Fruit fly (Drosophila melanogaster) whole organism, wandering third instar larva: ENCODE results near the gene CG2898.

ENCODE experiments used
- Abd-B ChIP-seq: fragments of >200 bp; optimal IDR thresholded peaks from 2 replicates; lab custom pipeline; 2017; ENCODE audit warnings: missing biosample characterization, missing genetic modification characterization
- CG32264 ChIP-seq: fragments of 200-800 bp; sonication (Bioruptor generic); optimal IDR thresholded peaks from 2 replicates; lab custom pipeline; 2016; ENCODE audit warnings: missing biosample characterization, missing genetic modification characterization
- CG9705 ChIP-seq: fragments of 200-800 bp; sonication (Bioruptor generic); optimal IDR thresholded peaks from 2 replicates; lab custom pipeline; 2018; ENCODE audit warnings: missing biosample characterization, mild to moderate bottlenecking, missing genetic modification characterization
- Dfd ChIP-seq: fragments of >200 bp; optimal IDR thresholded peaks from 2 replicates; lab custom pipeline; 2017; ENCODE audit warnings: missing biosample characterization, missing genetic modification characterization
- Dif ChIP-seq: fragments of 200-275, 200-300 bp; sonication (Bioruptor generic); optimal IDR thresholded peaks from 2 replicates; lab custom pipeline; 2018; ENCODE audit warnings: missing biosample characterization, missing genetic modification characterization; ENCODE audit not compliant: partially characterized antibody
- HLH106 ChIP-seq: fragments of 200-800 bp; optimal IDR thresholded peaks from 3 replicates; lab custom pipeline; 2019; ENCODE audit warnings: missing biosample characterization, mild to moderate bottlenecking, missing genetic modification characterization, moderate library complexity
- Hr78 ChIP-seq: fragments of >200 bp; optimal IDR thresholded peaks from 2 replicates; lab custom pipeline; 2017; ENCODE audit warnings: missing biosample characterization, missing genetic modification characterization
- Jra ChIP-seq: sonication (Bioruptor generic); optimal IDR thresholded peaks from 2 replicates; lab custom pipeline; 2016; ENCODE audit warnings: missing biosample characterization, missing genetic modification characterization
- Mio ChIP-seq: sonication (Bioruptor generic); optimal IDR thresholded peaks from 2 replicates; lab custom pipeline; 2016; ENCODE audit warnings: missing biosample characterization, missing genetic modification characterization
- Myc ChIP-seq: fragments of >200 bp; optimal IDR thresholded peaks from 2 replicates; lab custom pipeline; 2017
- OdsH ChIP-seq: fragments of 200-800 bp; sonication (Bioruptor generic); optimal IDR thresholded peaks from 2 replicates; lab custom pipeline; 2016; ENCODE audit warnings: missing biosample characterization, mild to moderate bottlenecking, missing genetic modification characterization
- Rel ChIP-seq, 2 experiments: fragments of 200-800 bp; sonication (Bioruptor generic) in 1 of 2; optimal IDR thresholded peaks; 2 replicates in 1 of 2; 3 replicates in 1 of 2; lab custom pipeline; 2016 to 2019; ENCODE audit warnings: mild to moderate bottlenecking in 2 of 2, missing biosample characterization in 2 of 2, missing genetic modification characterization in 2 of 2, moderate library complexity in 1 of 2
- Sp1 ChIP-seq: fragments of 200-800 bp; sonication (Bioruptor generic); optimal IDR thresholded peaks from 3 replicates; lab custom pipeline; 2019; ENCODE audit warnings: missing biosample characterization, mild to moderate bottlenecking, missing genetic modification characterization, moderate library complexity
- Vsx2 ChIP-seq: fragments of 200-300, 225-300 bp; sonication (Bioruptor generic); optimal IDR thresholded peaks from 2 replicates; lab custom pipeline; 2018; ENCODE audit warnings: missing biosample characterization, missing genetic modification characterization; ENCODE audit not compliant: partially characterized antibody
- br ChIP-seq: fragments of 200-800 bp; sonication (Bioruptor generic); optimal IDR thresholded peaks from 2 replicates; lab custom pipeline; 2016; ENCODE audit warnings: missing biosample characterization, missing genetic modification characterization
- brk ChIP-seq: fragments of 200-800 bp; sonication (Bioruptor generic); optimal IDR thresholded peaks from 2 replicates; lab custom pipeline; 2016; ENCODE audit warnings: missing biosample characterization, mild to moderate bottlenecking, missing genetic modification characterization
- dl ChIP-seq, 2 experiments: fragments of 175-275, 200-275 bp in 1 of 2; fragments of 200-275 bp in 1 of 2; sonication (Bioruptor generic); optimal IDR thresholded peaks; lab custom pipeline; 2018; ENCODE audit warnings: mild to moderate bottlenecking in 2 of 2, missing biosample characterization in 2 of 2, missing genetic modification characterization in 2 of 2, moderate library complexity in 2 of 2; ENCODE audit not compliant: partially characterized antibody in 2 of 2, insufficient read depth in 1 of 2
- dmrt93B ChIP-seq: fragments of 200-800 bp; sonication (Bioruptor generic); optimal IDR thresholded peaks from 2 replicates; lab custom pipeline; 2018; ENCODE audit warnings: missing biosample characterization, mild to moderate bottlenecking, missing genetic modification characterization
- dsf ChIP-seq: sonication (Bioruptor generic); optimal IDR thresholded peaks from 2 replicates; lab custom pipeline; 2016; ENCODE audit warnings: missing biosample characterization, missing genetic modification characterization, borderline replicate concordance
- ey ChIP-seq: fragments of 200-800 bp; sonication (Bioruptor generic); optimal IDR thresholded peaks from 2 replicates; lab custom pipeline; 2016; ENCODE audit warnings: missing biosample characterization, missing genetic modification characterization
- foxo ChIP-seq, 2 experiments: fragments of 200-800 bp; sonication (Bioruptor generic); optimal IDR thresholded peaks; 2 replicates in 1 of 2; 3 replicates in 1 of 2; lab custom pipeline; 2016 to 2017; ENCODE audit warnings: missing biosample characterization in 2 of 2, missing genetic modification characterization in 2 of 2
- fru ChIP-seq: fragments of 200-800 bp; sonication (Bioruptor generic); optimal IDR thresholded peaks from 3 replicates; lab custom pipeline; 2016; ENCODE audit warnings: missing biosample characterization, mild to moderate bottlenecking, missing genetic modification characterization
- h ChIP-seq: fragments of 200-800 bp; sonication (Bioruptor generic); optimal IDR thresholded peaks from 3 replicates; lab custom pipeline; 2016; ENCODE audit warnings: missing biosample characterization, mild to moderate bottlenecking, missing genetic modification characterization
- jim ChIP-seq: fragments of 175-275, 200-325 bp; sonication (Bioruptor generic); optimal IDR thresholded peaks from 2 replicates; lab custom pipeline; 2016; ENCODE audit warnings: missing biosample characterization, mild to moderate bottlenecking, missing genetic modification characterization
- lola ChIP-seq: fragments of >200 bp; optimal IDR thresholded peaks from 2 replicates; lab custom pipeline; 2017; ENCODE audit warnings: missing biosample characterization, missing genetic modification characterization
- pan ChIP-seq: fragments of >200 bp; optimal IDR thresholded peaks from 2 replicates; lab custom pipeline; 2017
- psq ChIP-seq: fragments of 200-800 bp; sonication (Bioruptor generic); optimal IDR thresholded peaks from 3 replicates; lab custom pipeline; 2017; ENCODE audit warnings: missing biosample characterization, mild to moderate bottlenecking, missing genetic modification characterization, moderate library complexity
- rgr ChIP-seq: fragments of 200-800 bp; sonication (Bioruptor generic); optimal IDR thresholded peaks from 3 replicates; lab custom pipeline; 2016; ENCODE audit warnings: missing biosample characterization, mild to moderate bottlenecking, missing genetic modification characterization
- sage ChIP-seq: fragments of 200-800 bp; sonication (Bioruptor generic); optimal IDR thresholded peaks from 2 replicates; lab custom pipeline; 2016; ENCODE audit warnings: missing biosample characterization, mild to moderate bottlenecking, missing genetic modification characterization
- sv ChIP-seq: fragments of 200-800 bp; sonication (Bioruptor generic); optimal IDR thresholded peaks from 3 replicates; lab custom pipeline; 2016; ENCODE audit warnings: missing biosample characterization, missing genetic modification characterization
- tai ChIP-seq: sonication (Bioruptor generic); optimal IDR thresholded peaks from 2 replicates; lab custom pipeline; 2016; ENCODE audit warnings: missing biosample characterization, missing genetic modification characterization
- usp ChIP-seq: fragments of >200 bp; optimal IDR thresholded peaks from 2 replicates; lab custom pipeline; 2017; ENCODE audit warnings: missing biosample characterization, missing genetic modification characterization
- woc ChIP-seq: sonication (Bioruptor generic); optimal IDR thresholded peaks from 2 replicates; lab custom pipeline; 2016; ENCODE audit warnings: missing biosample characterization, mild to moderate bottlenecking, missing genetic modification characterization

Gene CG2898

DNA sequence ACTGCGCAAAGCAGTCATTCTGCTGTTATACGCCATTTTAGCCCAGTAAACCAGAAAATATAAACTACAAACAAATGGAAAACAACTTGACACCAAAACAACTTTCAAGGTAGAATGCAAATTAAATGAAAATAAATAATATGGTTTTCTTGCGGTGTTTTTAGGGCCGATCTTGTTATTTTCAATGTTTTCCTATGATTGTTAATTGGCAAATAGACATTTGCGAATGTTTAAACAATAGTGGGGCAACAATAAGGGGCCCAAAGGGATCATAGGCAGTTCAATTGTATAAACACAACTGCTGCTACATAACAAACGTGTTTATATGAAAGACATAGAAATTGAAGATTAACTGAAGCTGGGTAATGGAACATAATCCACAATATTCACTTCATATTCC is 21.7 kb downstream of the CG2898 start:
- no peak for TF ChIP-seq brk (GFP tag; lab: Kevin White, UChicago)
- no peak for TF ChIP-seq pan (lab: Kevin White, UChicago)
- no peak for TF ChIP-seq CG9705 (GFP tag; lab: Kevin White, UChicago)
- TF ChIP-seq Vsx2 (GFP tag; lab: Kevin White, UChicago) = no peak
- TF ChIP-seq sv (GFP tag; lab: Kevin White, UChicago) = no peak
- TF ChIP-seq Dfd (GFP tag; lab: Kevin White, UChicago) = no peak
- no peak for TF ChIP-seq jim (GFP tag; lab: Kevin White, UChicago)

DNA sequence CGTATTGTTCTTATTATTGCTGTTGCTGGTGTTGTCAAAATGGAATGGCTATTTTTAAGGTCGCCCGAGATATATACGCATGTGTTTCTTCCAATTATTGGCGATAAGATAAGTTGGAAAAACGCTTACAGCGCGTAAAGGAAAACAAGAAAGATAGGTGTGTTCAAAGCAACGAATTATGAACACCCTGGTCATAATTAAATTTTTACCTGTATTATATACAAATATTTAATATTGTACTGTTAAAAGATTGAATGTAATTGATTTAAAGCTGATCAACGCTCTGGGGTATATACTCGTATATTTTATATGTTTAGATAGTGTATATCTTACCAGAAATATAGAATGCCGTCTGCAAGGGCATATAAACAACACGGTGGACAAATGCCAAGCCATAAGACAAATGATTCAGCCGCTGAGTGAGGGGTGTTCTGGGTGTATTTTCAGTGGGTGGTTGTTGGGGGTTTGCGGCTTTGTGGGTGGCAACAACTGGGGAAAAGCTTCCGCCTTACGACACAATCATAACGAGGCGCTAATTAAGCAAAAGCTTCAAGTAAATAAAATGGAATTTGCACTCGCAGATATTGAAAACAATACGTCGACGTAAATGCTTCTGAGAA is 22.4 kb downstream of the CG2898 start:
- TF ChIP-seq Dif (no peak), rgr (peak; percentile 24), usp (GFP tag; lab: Kevin White, UChicago) (no peak), HLH106 (peak; percentile 37), Mio (GFP tag; lab: Kevin White, UChicago) (no peak), dsf (no peak), CG32264 (no peak), foxo (GFP tag; optimal IDR thresholded peaks at IDR 0.05; lab: Kevin White, UChicago) (peak in 1 of 2 experiments; percentile 22), Hr78 (GFP tag; lab: Kevin White, UChicago) (no peak), sage (GFP tag; lab: Kevin White, UChicago) (no peak), fru (GFP tag; lab: Kevin White, UChicago) (peak; percentile 30), Sp1 (peak; percentile 27), Rel (GFP tag; optimal IDR thresholded peaks at IDR 0.05; lab: Kevin White, UChicago) (no peak), Rel (tag; optimal IDR thresholded peaks at IDR 0.05; lab: Kevin White, UChicago) (no peak), sv (GFP tag; lab: Kevin White, UChicago) (no peak), lola (GFP tag; lab: Kevin White, UChicago) (no peak), woc (GFP tag; lab: Kevin White, UChicago) (no peak), Myc (lab: Kevin White, UChicago) (no peak), OdsH (GFP tag; lab: Kevin White, UChicago) (peak; percentile 5), h (GFP tag; lab: Kevin White, UChicago) (peak; percentile 15), Dfd (GFP tag; lab: Kevin White, UChicago) (no peak), Vsx2 (GFP tag; lab: Kevin White, UChicago) (no peak), Abd-B (no peak), br (GFP tag; lab: Kevin White, UChicago) (no peak), Jra (GFP tag; lab: Kevin White, UChicago) (no peak), psq (GFP tag; lab: Kevin White, UChicago) (peak; percentile 12), dmrt93B (GFP tag; lab: Kevin White, UChicago) (no peak), ey (GFP tag; lab: Kevin White, UChicago) (peak; percentile 1), pan (lab: Kevin White, UChicago) (no peak), tai (GFP tag; lab: Kevin White, UChicago) (no peak), dl (GFP tag; optimal IDR thresholded peaks at IDR 0.05; lab: Kevin White, UChicago; ENCODE audit: insufficient read depth in 1 of 2, partially characterized antibody in 2 of 2) (no peak)

DNA sequence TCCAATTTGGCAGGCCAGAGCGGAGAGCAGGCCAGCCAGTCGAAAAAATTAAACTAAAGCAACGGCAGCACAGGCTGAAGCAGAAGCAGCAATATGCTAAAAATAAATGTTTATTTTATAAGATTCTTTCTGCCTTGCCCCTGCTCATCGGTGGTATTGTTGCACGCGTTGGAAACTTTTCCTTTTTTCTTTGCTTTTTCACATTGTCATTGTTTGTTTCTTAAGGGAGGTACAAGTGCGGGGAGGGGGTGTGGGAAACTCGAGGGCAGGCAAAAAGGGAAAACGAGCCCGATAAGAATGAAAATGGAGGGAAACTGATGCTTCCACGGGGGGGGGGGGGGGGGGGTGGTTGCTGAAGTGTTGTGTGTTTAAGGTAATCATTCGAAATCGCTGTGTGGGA is 23.8 kb downstream of the CG2898 start:
- TF ChIP-seq Rel (GFP tag; optimal IDR thresholded peaks at IDR 0.05; lab: Kevin White, UChicago) = no peak
- no peak for TF ChIP-seq Rel (tag; optimal IDR thresholded peaks at IDR 0.05; lab: Kevin White, UChicago)
- no peak for TF ChIP-seq HLH106
- no peak for TF ChIP-seq tai (GFP tag; lab: Kevin White, UChicago)
- no peak for TF ChIP-seq psq (GFP tag; lab: Kevin White, UChicago)
- TF ChIP-seq OdsH (GFP tag; lab: Kevin White, UChicago) = no peak
- no peak for TF ChIP-seq br (GFP tag; lab: Kevin White, UChicago)
- no peak for TF ChIP-seq CG9705 (GFP tag; lab: Kevin White, UChicago)

DNA sequence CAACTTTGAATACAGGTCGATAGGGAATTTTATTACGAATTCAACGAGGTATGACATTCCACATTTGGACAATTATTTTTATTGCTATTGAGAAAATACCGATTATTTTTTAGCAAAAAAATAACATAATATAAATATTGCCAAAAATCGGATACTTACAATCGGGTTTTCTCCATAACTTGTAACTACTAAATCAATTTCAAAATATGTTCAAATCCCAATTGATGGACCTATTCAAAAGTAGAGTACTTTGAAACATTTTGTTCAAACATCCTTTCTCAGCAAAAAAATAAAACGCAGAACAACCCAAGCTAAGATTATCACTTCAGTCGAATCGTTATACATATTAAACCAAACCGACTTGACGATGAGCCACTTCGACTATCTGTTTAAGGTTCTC is 42.0 kb downstream of the CG2898 start, which contains the start of gene RabX2:
Gene RabX2, plus strand, starts transcription at position 301 of the 400 bp plus-strand sequence.
- TF ChIP-seq Mio (GFP tag; lab: Kevin White, UChicago) = no peak
- TF ChIP-seq br (GFP tag; lab: Kevin White, UChicago) = no peak
- no peak for TF ChIP-seq tai (GFP tag; lab: Kevin White, UChicago)
- no peak for TF ChIP-seq OdsH (GFP tag; lab: Kevin White, UChicago)
- TF ChIP-seq Dfd (GFP tag; lab: Kevin White, UChicago) = no peak
- no peak for TF ChIP-seq jim (GFP tag; lab: Kevin White, UChicago)
- no peak for TF ChIP-seq sv (GFP tag; lab: Kevin White, UChicago)
- no peak for TF ChIP-seq woc (GFP tag; lab: Kevin White, UChicago)
- TF ChIP-seq Jra (GFP tag; lab: Kevin White, UChicago) = no peak
- TF ChIP-seq Myc (lab: Kevin White, UChicago) = no peak
- TF ChIP-seq usp (GFP tag; lab: Kevin White, UChicago) = no peak
